Fruit fly (Drosophila melanogaster): ENCODE measurements around the gene CG17110.

Gene CG17110

DNA sequence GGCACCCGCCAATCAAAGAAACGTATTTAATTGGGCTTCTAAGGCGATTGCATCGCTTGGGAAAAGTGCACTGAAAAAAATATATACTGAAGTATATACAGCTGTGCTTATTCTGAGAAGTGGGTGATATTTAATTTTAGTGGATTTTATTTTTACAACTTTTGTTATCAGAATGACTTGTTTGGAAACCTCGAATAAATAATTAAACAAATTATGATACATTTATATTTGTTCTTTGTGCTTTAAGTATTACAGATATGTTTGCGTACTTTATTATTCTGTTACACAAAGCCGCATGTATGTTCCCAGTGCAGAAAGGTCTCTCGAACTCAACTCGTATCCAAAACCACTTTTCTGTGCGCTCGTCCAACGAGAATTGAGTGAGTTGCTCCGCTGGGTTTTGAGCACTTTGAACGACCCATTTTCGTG, 42.8 kb upstream of the CG17110 start (continued):
- TF ChIP-seq phol (tag; optimal IDR thresholded peaks at IDR 0.05) (peak; percentile 87), NC2α (GFP tag; optimal IDR thresholded peaks at IDR 0.05) (no peak), CG2889 (GFP tag; IDR thresholded peaks at IDR 0.05) (no peak), CG10959 (GFP tag; IDR thresholded peaks at IDR 0.05) (no peak), HmgZ (tag; optimal IDR thresholded peaks at IDR 0.05) (peak; percentile 55), az2 (GFP tag; optimal IDR thresholded peaks at IDR 0.05) (peak; percentile 77), NC2β (GFP tag; optimal IDR thresholded peaks at IDR 0.05) (no peak), sob (GFP tag; IDR thresholded peaks at IDR 0.05) (peak; percentile 58; the same call in 1 of the 2 replicates), sc (optimal IDR thresholded peaks at IDR 0.05) (no peak), sc (GFP tag; optimal IDR thresholded peaks at IDR 0.05) (peak; percentile 62), CG12744 (GFP tag; optimal IDR thresholded peaks at IDR 0.05) (no peak), dati (GFP tag; IDR thresholded peaks at IDR 0.05) (peak; percentile 41; the same call in 1 of the 2 replicates), chif (GFP tag; optimal IDR thresholded peaks at IDR 0.05) (peak; percentile 15 to 49), CG7357 (GFP tag; IDR thresholded peaks at IDR 0.05) (peak; percentile 54; the same call in 1 of the 3 replicates), pum (GFP tag; optimal IDR thresholded peaks at IDR 0.05) (peak; percentile 42), Hr39 (optimal IDR thresholded peaks at IDR 0.05) (no peak), CG11696 (GFP tag; IDR thresholded peaks at IDR 0.05) (peak; percentile 10; the same call in 1 of the 2 replicates), en (GFP tag; optimal IDR thresholded peaks at IDR 0.05) (peak; percentile 31), hkb (optimal IDR thresholded peaks at IDR 0.05) (no peak), hkb (GFP tag; IDR thresholded peaks at IDR 0.05) (peak; percentile 57), CG5953 (GFP tag; IDR thresholded peaks at IDR 0.05) (peak; percentile 5; the same call in 1 of the 2 replicates), tgo (GFP tag; IDR thresholded peaks at IDR 0.05) (peak; percentile 75), gcm (GFP tag; optimal IDR thresholded peaks at IDR 0.05) (peak; percentile 76), gsb-n (tag; optimal IDR thresholded peaks at IDR 0.05) (peak; percentile 42), CG30431 (GFP tag; optimal IDR thresholded peaks at IDR 0.05) (peak; percentile 37), Bgb (GFP tag; IDR thresholded peaks at IDR 0.05; ENCODE audit: partially characterized antibody) (no peak), CG2199 (GFP tag; IDR thresholded peaks at IDR 0.05) (no peak), CG15269 (tag; optimal IDR thresholded peaks at IDR 0.05) (peak; percentile 85), CG14860 (GFP tag; IDR thresholded peaks at IDR 0.05; ENCODE audit: partially characterized antibody) (no peak), esg (GFP tag; conservative IDR thresholded peaks at IDR 0.05) (peak; percentile 60), CG8281 (tag; optimal IDR thresholded peaks at IDR 0.05) (peak; percentile 66), CG2875 (GFP tag; optimal IDR thresholded peaks at IDR 0.05) (peak; percentile 68), Hmx (GFP tag; optimal IDR thresholded peaks at IDR 0.05) (peak; percentile 22), dimm (GFP tag; IDR thresholded peaks at IDR 0.05) (no peak), Blimp-1 (GFP tag; optimal IDR thresholded peaks at IDR 0.05) (peak; percentile 80), sr (GFP tag; IDR thresholded peaks at IDR 0.05) (no peak), Usf (GFP tag; optimal IDR thresholded peaks at IDR 0.05) (peak; percentile 6), Optix (GFP tag; IDR thresholded peaks at IDR 0.05) (no peak), CG30403 (GFP tag; optimal IDR thresholded peaks at IDR 0.05) (peak; percentile 82), chm (GFP tag; IDR thresholded peaks at IDR 0.05) (no peak), CG4404 (GFP tag; IDR thresholded peaks at IDR 0.05) (0 out of 2 replicates have a peak, but pooled peaks have one; percentile 23), Xrp1 (GFP tag; IDR thresholded peaks at IDR 0.05) (peak; percentile 80), CG9932 (GFP tag; IDR thresholded peaks at IDR 0.05) (peak; percentile 47; the same call in 1 of the 2 replicates), luna (GFP tag; optimal IDR thresholded peaks at IDR 0.05) (no peak), CG1792 (GFP tag; optimal IDR thresholded peaks at IDR 0.05) (peak; percentile 16), danr (GFP tag; IDR thresholded peaks at IDR 0.05) (peak; percentile 36; the same call in 1 of the 2 replicates), CG14667 (GFP tag; IDR thresholded peaks at IDR 0.05) (peak; percentile 43; the same call in 1 of the 2 replicates), Pdp1 (GFP tag; optimal IDR thresholded peaks at IDR 0.05) (peak; percentile 24 to 60), CG3995 (GFP tag; optimal IDR thresholded peaks at IDR 0.05) (no peak), insv (GFP tag; optimal IDR thresholded peaks at IDR 0.05) (no peak), gt (GFP tag; IDR thresholded peaks at IDR 0.05) (no peak), org-1 (GFP tag; optimal IDR thresholded peaks at IDR 0.05) (peak; percentile 63), CG18262 (tag; optimal IDR thresholded peaks at IDR 0.05) (peak; percentile 85)

Measured in whole organism, embryonic.